Fruit fly (Drosophila melanogaster): ENCODE results near the gene CG14965.

Gene CG14965

dm6 chr3L:3198447-3199402, 6.4 kb upstream of the CG14965 start, which contains the start of the genes CG32276 and gry (continued):
- TF ChIP-seq fkh (GFP tag; optimal IDR thresholded peaks at IDR 0.05) (peak; percentile 20), ss (GFP tag; optimal IDR thresholded peaks at IDR 0.05) (no peak), CG11762 (GFP tag; optimal IDR thresholded peaks at IDR 0.05; ENCODE audit: insufficient read depth) (peak; percentile 64), spab (GFP tag; optimal IDR thresholded peaks at IDR 0.05) (no peak), acj6 (GFP tag; optimal IDR thresholded peaks at IDR 0.05) (peak; percentile 73), fd85E (GFP tag; optimal IDR thresholded peaks at IDR 0.05) (peak; percentile 3), dac (GFP tag; optimal IDR thresholded peaks at IDR 0.05) (no peak), Gug (GFP tag; IDR thresholded peaks at IDR 0.05) (0 out of 2 replicates have a peak, but pooled peaks have one; percentile 27), CG8632 (GFP tag; optimal IDR thresholded peaks at IDR 0.05) (no peak), CG11294 (GFP tag; IDR thresholded peaks at IDR 0.05) (peak; percentile 22; the same call in 1 of the 2 replicates), achi (GFP tag; optimal IDR thresholded peaks at IDR 0.05) (peak; percentile 60), vri (GFP tag; optimal IDR thresholded peaks at IDR 0.05) (no peak), CG6792 (GFP tag; optimal IDR thresholded peaks at IDR 0.05) (peak; percentile 78), CG6276 (GFP tag; optimal IDR thresholded peaks at IDR 0.05) (no peak), Sox14 (GFP tag; optimal IDR thresholded peaks at IDR 0.05) (no peak), Hr39 (GFP tag; optimal IDR thresholded peaks at IDR 0.05) (peak; percentile 80), OdsH (GFP tag; optimal IDR thresholded peaks at IDR 0.05) (no peak), CG10631 (GFP tag; optimal IDR thresholded peaks at IDR 0.05) (no peak), Lpt (GFP tag; optimal IDR thresholded peaks at IDR 0.05) (no peak), CG32006 (GFP tag; optimal IDR thresholded peaks at IDR 0.05) (no peak), CG9139 (GFP tag; optimal IDR thresholded peaks at IDR 0.05) (no peak), CG8119 (GFP tag; IDR thresholded peaks at IDR 0.05) (peak; percentile 32; the same call in 1 of the 3 replicates), Eip75B (GFP tag; optimal IDR thresholded peaks at IDR 0.05) (no peak), CG6808 (GFP tag; optimal IDR thresholded peaks at IDR 0.05) (no peak), Hr38 (GFP tag; optimal IDR thresholded peaks at IDR 0.05) (peak; percentile 0), net (GFP tag; optimal IDR thresholded peaks at IDR 0.05) (no peak), Smox (GFP tag; optimal IDR thresholded peaks at IDR 0.05) (no peak), CG1621 (tag; optimal IDR thresholded peaks at IDR 0.05) (peak; percentile 48), Blimp-1 (GFP tag; optimal IDR thresholded peaks at IDR 0.05) (peak; percentile 38), Ets21C (GFP tag; optimal IDR thresholded peaks at IDR 0.05) (peak; percentile 77), CG31627 (GFP tag; optimal IDR thresholded peaks at IDR 0.05) (peak; percentile 78), CG6163 (GFP tag; IDR thresholded peaks at IDR 0.05) (peak; percentile 65), Sox102F (GFP tag; optimal IDR thresholded peaks at IDR 0.05) (peak; percentile 75), CG11902 (GFP tag; optimal IDR thresholded peaks at IDR 0.05) (peak; percentile 63), Ets96B (tag; optimal IDR thresholded peaks at IDR 0.05) (no peak), fd59A (GFP tag; optimal IDR thresholded peaks at IDR 0.05) (peak; percentile 11), lz (GFP tag; optimal IDR thresholded peaks at IDR 0.05) (peak; percentile 85), Eip78C (GFP tag) (no peak), topi (GFP tag; optimal IDR thresholded peaks at IDR 0.05) (peak; percentile 70)

- TF ChIP-seq CG7368 (GFP tag; optimal IDR thresholded peaks at IDR 0.05) (no peak), CG3032 (tag; optimal IDR thresholded peaks at IDR 0.05) (no peak), CG31627 (GFP tag; optimal IDR thresholded peaks at IDR 0.05) (peak; percentile 28), Sox102F (GFP tag; optimal IDR thresholded peaks at IDR 0.05) (no peak), CG1621 (tag; optimal IDR thresholded peaks at IDR 0.05) (no peak), Ets96B (tag; optimal IDR thresholded peaks at IDR 0.05) (no peak), spab (GFP tag; optimal IDR thresholded peaks at IDR 0.05) (no peak), svp (GFP tag) (peak; percentile 65), CG8319 (GFP tag; optimal IDR thresholded peaks at IDR 0.05) (no peak), CG11762 (GFP tag; optimal IDR thresholded peaks at IDR 0.05; ENCODE audit: insufficient read depth) (no peak), CG34406 (GFP tag; optimal IDR thresholded peaks at IDR 0.05) (no peak), CG11294 (GFP tag; IDR thresholded peaks at IDR 0.05) (no peak), pdm3 (GFP tag; optimal IDR thresholded peaks at IDR 0.05) (peak; percentile 26), CG32006 (GFP tag; optimal IDR thresholded peaks at IDR 0.05) (no peak), esn (GFP tag; optimal IDR thresholded peaks at IDR 0.05) (peak; percentile 45), dac (GFP tag; optimal IDR thresholded peaks at IDR 0.05) (no peak), salr (GFP tag; optimal IDR thresholded peaks at IDR 0.05) (no peak), ss (GFP tag; optimal IDR thresholded peaks at IDR 0.05) (peak in 1 of 2 experiments; percentile 23), fd85E (GFP tag; optimal IDR thresholded peaks at IDR 0.05) (no peak), Hr38 (GFP tag; optimal IDR thresholded peaks at IDR 0.05) (no peak), CG16779 (tag; optimal IDR thresholded peaks at IDR 0.05) (no peak), Gug (GFP tag; IDR thresholded peaks at IDR 0.05) (no peak)
Measured at dm6 chr3L:3197464-3197863, 5.2 kb upstream of the CG14965 start, which contains the start of gene CG14966. Gene CG14966 (minus strand): TSS chr3L:3197631.

Data from whole organism, prepupa.